Worm (Caenorhabditis elegans): ENCODE measurements around the gene F59A6.10.

The F59A6.10 gene

ce11 chrII:5003660-5004059 lies at the start of gene F59A6.10:
Gene F59A6.10 (plus strand): TSS chrII:5003960.
- TF ChIP-seq lin-39 (tag; optimal IDR thresholded peaks at IDR 0.05): no peak
- TF ChIP-seq F26F4.8 (GFP tag; conservative IDR thresholded peaks at IDR 0.05): no peak
- no peak for TF ChIP-seq dve-1 (tag; optimal IDR thresholded peaks at IDR 0.05; ENCODE audit: insufficient read depth)
- no peak for TF ChIP-seq unc-130 (GFP tag; optimal IDR thresholded peaks at IDR 0.05)
- no peak for TF ChIP-seq snpc-4 (tag; optimal IDR thresholded peaks at IDR 0.05)
- TF ChIP-seq spr-1 (tag; optimal IDR thresholded peaks at IDR 0.05): no peak
- TF ChIP-seq nhr-10 (tag; optimal IDR thresholded peaks at IDR 0.05): no peak
- TF ChIP-seq dmd-9 (GFP tag; IDR thresholded peaks at IDR 0.05): no peak
- TF ChIP-seq mxl-3 (GFP tag; optimal IDR thresholded peaks at IDR 0.05): no peak
- no peak for TF ChIP-seq madf-5 (GFP tag; IDR thresholded peaks at IDR 0.05)
- TF ChIP-seq zfp-2 (tag; optimal IDR thresholded peaks at IDR 0.05): no peak
- no peak for TF ChIP-seq nhr-102 (tag; optimal IDR thresholded peaks at IDR 0.05)
- TF ChIP-seq skn-1 (tag; optimal IDR thresholded peaks at IDR 0.05): no peak
- TF ChIP-seq lin-1 (GFP tag; IDR thresholded peaks at IDR 0.05): no peak
- no peak for TF ChIP-seq daf-12 (tag; optimal IDR thresholded peaks at IDR 0.05)
- no peak for TF ChIP-seq Y48G9A.11 (GFP tag; IDR thresholded peaks at IDR 0.05)

ce11 chrII:4954099-4954959 lies 49.4 kb upstream of the F59A6.10 start:
- TF ChIP-seq aha-1 (tag) (peak; percentile 94), snpc-1.2 (GFP tag; IDR thresholded peaks at IDR 0.05) (peak; percentile 25; the same call in 1 of the 2 replicates), mes-2 (tag; optimal IDR thresholded peaks at IDR 0.05; ENCODE audit: poor library complexity, severe bottlenecking) (no peak), unc-62 (GFP tag; optimal IDR thresholded peaks at IDR 0.05 in 1 of 2) (peak in 1 of 2 experiments; percentile 62), unc-62 (tag; optimal IDR thresholded peaks at IDR 0.05) (no peak), skn-1 (tag; optimal IDR thresholded peaks at IDR 0.05) (no peak), mxl-3 (GFP tag; optimal IDR thresholded peaks at IDR 0.05) (no peak), lin-38 (GFP tag; IDR thresholded peaks at IDR 0.05) (peak; percentile 54), gei-8 (GFP tag; optimal IDR thresholded peaks at IDR 0.05) (no peak), dmd-8 (GFP tag; IDR thresholded peaks at IDR 0.05) (no peak), aly-2 (tag; optimal IDR thresholded peaks at IDR 0.05) (no peak)

- TF ChIP-seq Y48G9A.11 (GFP tag; IDR thresholded peaks at IDR 0.05) (0 out of 2 replicates have a peak, but pooled peaks have one; percentile 19), nhr-77 (tag; optimal IDR thresholded peaks at IDR 0.05) (peak; percentile 73), mxl-3 (GFP tag; optimal IDR thresholded peaks at IDR 0.05) (peak; percentile 12), lsy-2 (tag; optimal IDR thresholded peaks at IDR 0.05) (peak in 1 of 2 experiments; percentile 81), mep-1 (tag; optimal IDR thresholded peaks at IDR 0.05) (peak; percentile 77), mes-2 (tag; optimal IDR thresholded peaks at IDR 0.05; ENCODE audit: poor library complexity, severe bottlenecking) (peak; percentile 95), Y75B8A.6 (GFP tag; IDR thresholded peaks at IDR 0.05) (no peak), ceh-28 (tag; optimal IDR thresholded peaks at IDR 0.05) (no peak), nhr-25 (tag; optimal IDR thresholded peaks at IDR 0.05; ENCODE audit: borderline replicate concordance, insufficient read depth) (no peak), lim-7 (GFP tag; IDR thresholded peaks at IDR 0.05) (no peak), mxl-2 (GFP tag; conservative IDR thresholded peaks at IDR 0.05) (no peak), vab-7 (GFP tag; IDR thresholded peaks at IDR 0.05) (peak; percentile 54; the same call in 1 of the 2 replicates), nhr-28 (tag; optimal IDR thresholded peaks at IDR 0.05) (peak; percentile 62), spr-3 (GFP tag; optimal IDR thresholded peaks at IDR 0.05) (no peak), lin-38 (GFP tag; IDR thresholded peaks at IDR 0.05) (peak; percentile 77), nhr-42 (GFP tag; IDR thresholded peaks at IDR 0.05) (no peak), saeg-2 (GFP tag; IDR thresholded peaks at IDR 0.05) (no peak), D1046.2 (GFP tag; IDR thresholded peaks at IDR 0.05) (no peak), mdl-1 (tag; optimal IDR thresholded peaks at IDR 0.05) (peak in 1 of 2 experiments; percentile 5), hlh-11 (tag; optimal IDR thresholded peaks at IDR 0.05) (peak; percentile 35), ceh-20 (GFP tag; IDR thresholded peaks at IDR 0.05) (no peak), T26A8.4 (GFP tag; IDR thresholded peaks at IDR 0.05) (no peak), fkh-10 (GFP tag; optimal IDR thresholded peaks at IDR 0.05) (no peak), dpl-1 (GFP tag; optimal IDR thresholded peaks at IDR 0.05) (peak; percentile 67), ceh-32 (tag; optimal IDR thresholded peaks at IDR 0.05; ENCODE audit: poor library complexity) (no peak), dve-1 (tag; optimal IDR thresholded peaks at IDR 0.05; ENCODE audit: insufficient read depth) (peak; percentile 66)
Observed at ce11 chrII:4955353-4955752, 48.4 kb upstream of the F59A6.10 start, which contains the start of gene pbs-3. Gene pbs-3 (minus strand): TSS chrII:4955427.
